Worm (Caenorhabditis elegans): ENCODE results near the gene hlh-33.

hlh-33 gene

ce11 chrIII:1882678-1883077 is 27.5 kb downstream of the hlh-33 start:
- TF ChIP-seq aha-1 (tag; optimal IDR thresholded peaks at IDR 0.05), result no peak
- TF ChIP-seq blmp-1 (tag; optimal IDR thresholded peaks at IDR 0.05), result no peak
- TF ChIP-seq C04F5.9 (tag; optimal IDR thresholded peaks at IDR 0.05), result no peak
- TF ChIP-seq sox-4 (tag; optimal IDR thresholded peaks at IDR 0.05), result no peak
- no peak for TF ChIP-seq fkh-8 (tag; optimal IDR thresholded peaks at IDR 0.05)

DNA sequence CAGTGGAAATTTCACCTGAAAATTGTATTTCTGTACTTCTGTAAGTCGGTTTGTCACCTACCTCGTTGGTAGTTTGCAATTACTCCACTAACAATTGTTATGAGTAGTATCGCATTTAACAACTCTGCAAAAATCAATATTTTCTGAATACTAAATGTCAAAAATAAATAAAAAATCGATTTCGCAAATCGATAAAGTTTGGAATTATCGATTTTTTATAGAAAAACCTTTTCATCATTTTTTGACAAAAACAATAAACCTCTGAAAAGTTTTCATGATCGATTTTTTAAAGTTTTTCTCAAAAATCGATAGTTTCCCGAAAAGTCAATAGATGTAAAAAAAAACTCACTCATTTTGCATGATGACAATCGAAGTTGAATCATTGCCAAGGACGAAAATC is 31.7 kb downstream of the hlh-33 start:
- TF ChIP-seq mep-1 (tag; optimal IDR thresholded peaks at IDR 0.05) (no peak), nhr-84 (tag; optimal IDR thresholded peaks at IDR 0.05) (no peak), lin-39 (tag; optimal IDR thresholded peaks at IDR 0.05) (no peak), lir-3 (tag; optimal IDR thresholded peaks at IDR 0.05; ENCODE audit: poor library complexity) (no peak), elt-3 (tag; optimal IDR thresholded peaks at IDR 0.05) (no peak), ama-1 (optimal IDR thresholded peaks at IDR 0.05) (no peak), nhr-71 (tag; optimal IDR thresholded peaks at IDR 0.05) (no peak), nhr-12 (tag; optimal IDR thresholded peaks at IDR 0.05) (no peak), unc-62 (GFP tag; optimal IDR thresholded peaks at IDR 0.05) (no peak), Y116A8C.19 (tag; optimal IDR thresholded peaks at IDR 0.05; ENCODE audit: borderline replicate concordance) (no peak), tlp-1 (tag; optimal IDR thresholded peaks at IDR 0.05) (no peak), nhr-76 (tag; optimal IDR thresholded peaks at IDR 0.05) (no peak), egl-27 (tag; optimal IDR thresholded peaks at IDR 0.05) (no peak), alr-1 (tag; optimal IDR thresholded peaks at IDR 0.05; ENCODE audit: borderline replicate concordance) (no peak), zag-1 (tag; optimal IDR thresholded peaks at IDR 0.05) (no peak), nhr-11 (tag; optimal IDR thresholded peaks at IDR 0.05) (no peak), ztf-4 (tag; optimal IDR thresholded peaks at IDR 0.05) (no peak), unc-86 (tag; optimal IDR thresholded peaks at IDR 0.05) (no peak)

- TF ChIP-seq zip-4 (GFP tag; optimal IDR thresholded peaks at IDR 0.05), result no peak
- TF ChIP-seq ztf-11 (tag; optimal IDR thresholded peaks at IDR 0.05), result no peak
- no peak for TF ChIP-seq C04F5.9 (tag; optimal IDR thresholded peaks at IDR 0.05)
- no peak for TF ChIP-seq mab-9 (GFP tag; IDR thresholded peaks at IDR 0.05)
- no peak for TF ChIP-seq nhr-12 (tag; optimal IDR thresholded peaks at IDR 0.05)
- TF ChIP-seq unc-86 (tag; optimal IDR thresholded peaks at IDR 0.05), result no peak
- no peak for TF ChIP-seq egl-13 (tag; optimal IDR thresholded peaks at IDR 0.05)
- no peak for TF ChIP-seq grh-1 (GFP tag; IDR thresholded peaks at IDR 0.05)
- no peak for TF ChIP-seq lin-39 (tag; optimal IDR thresholded peaks at IDR 0.05)
- TF ChIP-seq tlp-1 (tag; optimal IDR thresholded peaks at IDR 0.05), result no peak
- TF ChIP-seq nhr-71 (tag; optimal IDR thresholded peaks at IDR 0.05), result no peak
- no peak for TF ChIP-seq pax-3 (tag; optimal IDR thresholded peaks at IDR 0.05)
- TF ChIP-seq elt-2 (tag; optimal IDR thresholded peaks at IDR 0.05), result no peak
- TF ChIP-seq lin-15B (tag; optimal IDR thresholded peaks at IDR 0.05), result no peak
- no peak for TF ChIP-seq ets-5 (GFP tag; IDR thresholded peaks at IDR 0.05)
- TF ChIP-seq tbx-2 (tag; optimal IDR thresholded peaks at IDR 0.05), result no peak
- TF ChIP-seq unc-62 (GFP tag; optimal IDR thresholded peaks at IDR 0.05), result no peak
- TF ChIP-seq nhr-11 (tag; optimal IDR thresholded peaks at IDR 0.05), result no peak
- TF ChIP-seq egl-27 (tag; optimal IDR thresholded peaks at IDR 0.05), result no peak
- no peak for TF ChIP-seq nhr-20 (tag; optimal IDR thresholded peaks at IDR 0.05)
These were observed 32.2 kb downstream of the hlh-33 start, which contains the start of gene B0524.3 for ce11 chrIII:1887354-1887753. Gene B0524.3 (plus strand): TSS chrIII:1887654.

DNA sequence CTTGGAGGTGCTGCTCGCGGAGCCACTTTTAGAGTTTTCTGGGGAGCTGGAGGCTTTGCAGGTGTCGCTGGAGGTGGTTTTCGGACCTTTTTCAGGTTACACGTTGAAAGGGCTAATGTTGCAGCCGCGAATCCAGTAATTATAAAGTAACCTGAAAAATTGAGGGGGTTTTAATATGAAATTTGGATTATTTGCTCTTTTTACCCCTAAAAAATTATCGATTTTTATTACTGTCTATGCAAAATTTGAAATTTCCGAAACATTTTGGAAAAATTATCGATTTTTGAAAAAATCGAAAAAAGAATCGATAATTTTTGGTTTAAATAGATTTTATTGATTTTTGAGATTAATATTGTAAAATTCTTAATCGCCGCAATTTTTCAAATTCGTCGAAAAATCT is 38.2 kb downstream of the hlh-33 start:
- TF ChIP-seq nhr-85 (tag) (peak; percentile 50), nhr-76 (tag; optimal IDR thresholded peaks at IDR 0.05) (no peak)

DNA sequence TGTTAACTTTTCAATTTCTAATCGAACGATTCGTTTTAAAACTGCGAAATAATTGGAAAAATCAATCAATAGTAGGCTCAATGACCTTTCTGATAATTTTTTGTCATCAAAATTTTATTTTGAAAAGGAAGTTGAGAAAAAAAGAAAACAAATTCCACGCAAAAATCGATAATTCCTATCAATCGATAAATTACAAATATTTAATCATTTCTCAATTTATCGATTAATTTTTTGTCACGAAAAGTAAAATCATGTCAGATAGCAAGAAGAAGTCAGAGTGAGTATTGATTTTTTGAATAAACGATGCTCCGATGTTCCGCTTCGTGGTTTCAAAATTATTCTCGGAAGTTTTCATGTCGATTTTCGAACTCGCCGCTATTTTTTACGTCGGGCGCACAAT is 38.7 kb downstream of the hlh-33 start, which contains the start of the genes B0524.5 and B0524.2:
Gene B0524.5 (minus strand): TSS at position 40 of the 400 bp plus-strand sequence.
Gene B0524.2 (plus strand): TSS at position 207 of the 400 bp plus-strand sequence.
- TF ChIP-seq egl-27 (tag; optimal IDR thresholded peaks at IDR 0.05) (no peak), alr-1 (tag; optimal IDR thresholded peaks at IDR 0.05; ENCODE audit: borderline replicate concordance) (no peak), unc-86 (tag; optimal IDR thresholded peaks at IDR 0.05) (no peak), fos-1 (tag; optimal IDR thresholded peaks at IDR 0.05) (no peak), lin-35 (GFP tag; optimal IDR thresholded peaks at IDR 0.05) (no peak), hlh-4 (tag; optimal IDR thresholded peaks at IDR 0.05) (no peak), nhr-237 (tag; optimal IDR thresholded peaks at IDR 0.05) (no peak), ceh-8 (GFP tag; optimal IDR thresholded peaks at IDR 0.05) (no peak), F16B12.6 (tag; optimal IDR thresholded peaks at IDR 0.05) (no peak), ets-5 (GFP tag; IDR thresholded peaks at IDR 0.05) (no peak), nhr-84 (tag; optimal IDR thresholded peaks at IDR 0.05) (no peak), nhr-85 (tag) (no peak), ceh-63 (GFP tag; optimal IDR thresholded peaks at IDR 0.05) (no peak), mdl-1 (tag; optimal IDR thresholded peaks at IDR 0.05) (no peak), lin-15B (tag; optimal IDR thresholded peaks at IDR 0.05) (no peak)
